Worm (Caenorhabditis elegans) whole organism, L3 larva: ENCODE measurements around the gene B0361.3.

Experiments
- R02D3.7 ChIP-seq: fragments of 150-350 bp; optimal IDR thresholded peaks from 2 replicates; lab custom pipeline; 2014; ENCODE audit warnings: missing biosample characterization, missing genetic modification characterization
- ZK546.5 ChIP-seq: sonication (generic microtip); optimal IDR thresholded peaks from 2 replicates; lab custom pipeline; 2017; ENCODE audit warnings: missing biosample characterization, missing genetic modification characterization
- ceh-28 ChIP-seq: fragments of 150-350 bp; optimal IDR thresholded peaks from 2 replicates; lab custom pipeline; 2014; ENCODE audit warnings: missing biosample characterization, missing genetic modification reagents, missing genetic modification characterization
- mdl-1 ChIP-seq: fragments of 150-350 bp; optimal IDR thresholded peaks from 2 replicates; lab custom pipeline; 2014; ENCODE audit warnings: missing biosample characterization, missing genetic modification characterization
- nhr-23 ChIP-seq: fragments of 150-350 bp; optimal IDR thresholded peaks from 2 replicates; lab custom pipeline; 2014; ENCODE audit warnings: missing biosample characterization, missing genetic modification reagents, missing genetic modification characterization
- nhr-28 ChIP-seq: fragments of 150-350 bp; optimal IDR thresholded peaks from 2 replicates; lab custom pipeline; 2014; ENCODE audit warnings: missing biosample characterization, missing genetic modification characterization
- pha-4 ChIP-seq: fragments of 150-350 bp; optimal IDR thresholded peaks from 2 replicates; lab custom pipeline; 2014; ENCODE audit warnings: missing biosample characterization, missing genetic modification reagents, missing genetic modification characterization
- tbx-2 ChIP-seq: sonication (generic microtip); optimal IDR thresholded peaks from 2 replicates; lab custom pipeline; 2016; ENCODE audit warnings: mild to moderate bottlenecking, missing genetic modification characterization, missing compliant biosample characterization
- unc-39 ChIP-seq: sonication (generic microtip); optimal IDR thresholded peaks from 4 replicates; lab custom pipeline; 2017; ENCODE audit warnings: missing biosample characterization, missing genetic modification characterization
- unc-62 ChIP-seq: fragments of 150-350 bp; sonication (generic microtip); optimal IDR thresholded peaks from 4 replicates; lab custom pipeline; 2014; ENCODE audit warnings: missing biosample characterization, missing genetic modification reagents, missing genetic modification characterization
- zag-1 ChIP-seq: fragments of 150-350 bp; optimal IDR thresholded peaks from 2 replicates; lab custom pipeline; 2014; ENCODE audit warnings: missing biosample characterization, missing genetic modification characterization

DNA sequence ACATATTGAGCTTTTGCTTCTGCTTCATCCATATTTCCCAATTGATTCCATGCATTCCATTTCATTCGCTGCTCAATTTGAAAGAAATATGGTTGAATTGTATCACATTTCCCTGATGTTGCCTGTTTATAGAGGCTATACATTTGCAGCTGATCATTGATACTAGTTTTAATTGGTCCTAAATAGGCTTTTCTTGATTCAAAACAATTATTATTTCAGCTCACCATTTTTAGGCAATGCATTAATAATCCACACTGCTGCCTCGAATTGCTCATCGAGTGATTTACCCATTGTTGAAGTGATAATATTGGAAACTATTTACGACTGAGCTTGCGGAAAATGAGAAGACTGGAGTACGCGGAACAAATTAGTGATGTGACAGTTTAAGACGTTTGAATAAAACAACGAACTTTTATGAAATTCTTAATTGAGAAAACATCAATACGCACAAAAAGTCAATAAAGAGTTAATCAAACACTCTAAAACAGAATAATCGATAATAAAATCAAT is 27.4 kb downstream of the B0361.3 start, which contains the start of gene acbp-4:
- TF ChIP-seq ceh-28 (tag; lab: Kevin White, UChicago) (peak; percentile 32), tbx-2 (tag; lab: Kevin White, UChicago) (no peak), zag-1 (no peak), nhr-28 (no peak), unc-62 (GFP tag; lab: Kevin White, UChicago) (no peak), unc-39 (tag; lab: Kevin White, UChicago) (no peak), nhr-23 (tag; lab: Kevin White, UChicago) (no peak), ZK546.5 (tag; lab: Kevin White, UChicago) (no peak), mdl-1 (tag; lab: Kevin White, UChicago) (no peak), pha-4 (tag; lab: Kevin White, UChicago) (no peak), R02D3.7 (tag; lab: Kevin White, UChicago) (no peak)
